Fruit fly (Drosophila melanogaster): ENCODE measurements around the gene Cog7.

Cog7 gene

DNA sequence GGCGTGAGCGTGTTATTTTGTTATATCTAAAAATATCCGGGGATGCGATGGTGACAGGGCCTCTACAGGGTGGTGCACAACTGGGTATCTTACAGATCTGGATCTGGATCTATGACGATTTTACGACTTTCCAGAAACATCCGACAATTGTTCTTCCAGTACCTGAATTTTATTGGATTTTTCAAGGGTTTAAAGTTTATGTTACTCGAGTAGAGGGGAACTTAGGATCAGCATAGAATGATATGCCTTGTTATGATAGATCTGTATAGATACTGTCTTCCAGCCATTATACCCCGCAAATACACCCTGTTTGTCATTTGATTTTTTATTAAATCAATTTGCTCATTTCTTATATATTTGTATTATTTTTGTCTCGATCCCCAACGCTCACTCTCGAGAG lies 38.5 kb downstream of the Cog7 start:
- peak; percentile 34 for TF ChIP-seq pum (GFP tag; optimal IDR thresholded peaks at IDR 0.05)
- TF ChIP-seq CG6791 (GFP tag; IDR thresholded peaks at IDR 0.05; ENCODE audit: partially characterized antibody) = no peak
- TF ChIP-seq CG33213 (GFP tag; optimal IDR thresholded peaks at IDR 0.05) = peak; percentile 11
- TF ChIP-seq fd96Cb (tag; optimal IDR thresholded peaks at IDR 0.05) = peak; percentile 53
- peak; percentile 60 for TF ChIP-seq CG10366 (GFP tag; IDR thresholded peaks at IDR 0.05)
- peak; percentile 40 for TF ChIP-seq Hsf (GFP tag; optimal IDR thresholded peaks at IDR 0.05)
- peak; percentile 32; the same call in 1 of the 2 replicates for TF ChIP-seq NFAT (GFP tag; IDR thresholded peaks at IDR 0.05)
- no peak for TF ChIP-seq dmrt11E (tag; optimal IDR thresholded peaks at IDR 0.05)
- TF ChIP-seq vfl (GFP tag; optimal IDR thresholded peaks at IDR 0.05) = no peak
- no peak for TF ChIP-seq CG1832 (GFP tag; optimal IDR thresholded peaks at IDR 0.05)
- peak; percentile 34 for TF ChIP-seq CG9727 (GFP tag; optimal IDR thresholded peaks at IDR 0.05)
- no peak for TF ChIP-seq fu2 (GFP tag; optimal IDR thresholded peaks at IDR 0.05)
- TF ChIP-seq Dbx (GFP tag; IDR thresholded peaks at IDR 0.05) = peak; percentile 71
- peak; percentile 59; the same call in 1 of the 2 replicates for TF ChIP-seq CG31224 (GFP tag; IDR thresholded peaks at IDR 0.05)
- TF ChIP-seq CG13894 (tag; optimal IDR thresholded peaks at IDR 0.05) = no peak
- TF ChIP-seq zfh1 (GFP tag; IDR thresholded peaks at IDR 0.05) = peak; percentile 35; the same call in 1 of the 3 replicates
- TF ChIP-seq amos (GFP tag; IDR thresholded peaks at IDR 0.05; ENCODE audit: partially characterized antibody) = no peak
- peak; percentile 79 for TF ChIP-seq grau (tag; optimal IDR thresholded peaks at IDR 0.05)
- TF ChIP-seq Mrtf (GFP tag; IDR thresholded peaks at IDR 0.05) = peak; percentile 45; the same call in 1 of the 3 replicates
- TF ChIP-seq CG30431 (GFP tag; optimal IDR thresholded peaks at IDR 0.05) = peak; percentile 3
- no peak for TF ChIP-seq CG15601 (tag; optimal IDR thresholded peaks at IDR 0.05)
- no peak for TF ChIP-seq cg (GFP tag; optimal IDR thresholded peaks at IDR 0.05)
- TF ChIP-seq bcd (GFP tag; optimal IDR thresholded peaks at IDR 0.05) = peak; percentile 67
- TF ChIP-seq exex (tag; optimal IDR thresholded peaks at IDR 0.05) = peak; percentile 20
- peak; percentile 18 for TF ChIP-seq schlank (tag; optimal IDR thresholded peaks at IDR 0.05)
- TF ChIP-seq CG8388 (GFP tag; optimal IDR thresholded peaks at IDR 0.05) = peak; percentile 23
- TF ChIP-seq pita (GFP tag; optimal IDR thresholded peaks at IDR 0.05) = no peak
- TF ChIP-seq CG34224 (GFP tag; IDR thresholded peaks at IDR 0.05; ENCODE audit: partially characterized antibody) = no peak
- peak; percentile 67 for TF ChIP-seq CG17361 (GFP tag; IDR thresholded peaks at IDR 0.05)
- no peak for TF ChIP-seq yki (optimal IDR thresholded peaks at IDR 0.05)
- peak in 1 of 2 experiments; percentile 79 for TF ChIP-seq Hr51 (GFP tag; optimal IDR thresholded peaks at IDR 0.05)
- peak; percentile 84 for TF ChIP-seq Drgx (GFP tag; IDR thresholded peaks at IDR 0.05)
- TF ChIP-seq CG11696 (GFP tag; IDR thresholded peaks at IDR 0.05) = 0 out of 2 replicates have a peak, but pooled peaks have one; percentile 27
- TF ChIP-seq Atf6 (GFP tag; IDR thresholded peaks at IDR 0.05) = peak; percentile 73
- peak; percentile 29 for TF ChIP-seq Hr3 (GFP tag; optimal IDR thresholded peaks at IDR 0.05)
- no peak for TF ChIP-seq Lim3 (GFP tag; IDR thresholded peaks at IDR 0.05)
- peak; percentile 38 for TF ChIP-seq run (tag; optimal IDR thresholded peaks at IDR 0.05)
- no peak for TF ChIP-seq CG6272 (GFP tag; IDR thresholded peaks at IDR 0.05)
- no peak for TF ChIP-seq CG1602 (GFP tag; optimal IDR thresholded peaks at IDR 0.05)
- TF ChIP-seq scrt (GFP tag; optimal IDR thresholded peaks at IDR 0.05) = peak; percentile 49
- no peak for TF ChIP-seq bigmax (GFP tag; optimal IDR thresholded peaks at IDR 0.05)
- no peak for TF ChIP-seq Mad (GFP tag; optimal IDR thresholded peaks at IDR 0.05)
- no peak for TF ChIP-seq trh (GFP tag; optimal IDR thresholded peaks at IDR 0.05)
- TF ChIP-seq lola (GFP tag; optimal IDR thresholded peaks at IDR 0.05) = no peak
- no peak for TF ChIP-seq Jarid2 (GFP tag; optimal IDR thresholded peaks at IDR 0.05)
- TF ChIP-seq CG1024 (GFP tag; IDR thresholded peaks at IDR 0.05) = no peak
- peak; percentile 35 for TF ChIP-seq CG12219 (GFP tag; optimal IDR thresholded peaks at IDR 0.05)
- TF ChIP-seq Optix (GFP tag; IDR thresholded peaks at IDR 0.05) = no peak
- no peak for TF ChIP-seq CG3065 (GFP tag; optimal IDR thresholded peaks at IDR 0.05)
- no peak for TF ChIP-seq fd64A (GFP tag; optimal IDR thresholded peaks at IDR 0.05)
- peak; percentile 80 for TF ChIP-seq CG13424 (tag; optimal IDR thresholded peaks at IDR 0.05)

All from whole organism, embryonic.